Worm (Caenorhabditis elegans) whole organism, L4 larva: ENCODE results near the gene ZK185.1.

Source experiments
- ama-1 ChIP-seq: fragments of 150-350 bp; optimal IDR thresholded peaks from 2 replicates; lab custom pipeline; 2014; ENCODE audit warnings: inconsistent platforms, mixed read lengths
- arid-1 ChIP-seq: fragments of 200-800 bp; sonication (Bioruptor generic); conservative IDR thresholded peaks from 2 replicates; pipeline ENCODE4 v1.3.6; 2022; ENCODE audit warnings: missing genetic modification reagents, missing genetic modification characterization, missing compliant biosample characterization
- egl-27 ChIP-seq: sonication (generic microtip); optimal IDR thresholded peaks from 3 replicates; lab custom pipeline; 2017; ENCODE audit warnings: missing biosample characterization, missing genetic modification reagents, missing genetic modification characterization
- mdl-1 ChIP-seq, 2 experiments: fragments of 150-350 bp in 1 of 2; sonication (generic microtip) in 1 of 2; optimal IDR thresholded peaks; 2 replicates each; lab custom pipeline; 2014 to 2017; ENCODE audit warnings: missing biosample characterization in 2 of 2, missing genetic modification characterization in 2 of 2
- nhr-102 ChIP-seq: sonication (generic microtip); optimal IDR thresholded peaks from 2 replicates; lab custom pipeline; 2016; ENCODE audit warnings: mild to moderate bottlenecking, missing genetic modification characterization, moderate library complexity, missing compliant biosample characterization
- nhr-11 ChIP-seq: fragments of 150-350 bp; optimal IDR thresholded peaks from 2 replicates; lab custom pipeline; 2014; ENCODE audit warnings: missing biosample characterization, missing genetic modification characterization
- pqm-1 ChIP-seq: sonication (generic microtip); optimal IDR thresholded peaks from 2 replicates; lab custom pipeline; 2017; ENCODE audit warnings: missing biosample characterization, missing genetic modification characterization
- skn-1 ChIP-seq: fragments of 150-350 bp; optimal IDR thresholded peaks from 2 replicates; lab custom pipeline; 2014; ENCODE audit warnings: missing biosample characterization, missing genetic modification characterization
- unc-62 ChIP-seq, 3 experiments: fragments of 150-350 bp in 1 of 3; sonication (generic microtip); optimal IDR thresholded peaks in 2 of 3; peaks in 1 of 3; 1 replicate in 1 of 3; 2 replicates in 2 of 3; lab custom pipeline; 2014 to 2017; ENCODE audit warnings: missing biosample characterization in 3 of 3, missing genetic modification characterization in 3 of 3, missing genetic modification reagents in 3 of 3, missing genotype in 1 of 3
- zag-1 ChIP-seq: fragments of 150-350 bp; optimal IDR thresholded peaks from 2 replicates; lab custom pipeline; 2014; ENCODE audit warnings: missing biosample characterization, missing genetic modification characterization

ce11 chrIV:4513269-4513819 is 35.0 kb upstream of the ZK185.1 start, which contains the start of gene sar-1:
- TF ChIP-seq unc-62 (GFP tag; optimal IDR thresholded peaks at IDR 0.05 in 1 of 2; lab: Kevin White, UChicago) (no peak), unc-62 (tag; optimal IDR thresholded peaks at IDR 0.05; lab: Kevin White, UChicago) (no peak), nhr-11 (tag; lab: Kevin White, UChicago) (peak; percentile 89), pqm-1 (tag; lab: Kevin White, UChicago) (peak; percentile 34), nhr-102 (tag; lab: Kevin White, UChicago) (peak; percentile 85), arid-1 (peak; percentile 52; the same call in 1 of the 2 replicates), egl-27 (tag; lab: Kevin White, UChicago) (no peak), zag-1 (tag; lab: Kevin White, UChicago) (no peak), skn-1 (tag; lab: Kevin White, UChicago) (no peak), mdl-1 (tag; optimal IDR thresholded peaks at IDR 0.05; lab: Kevin White, UChicago) (peak; percentile 60 to 83), ama-1 (lab: Kevin White, UChicago) (no peak)
